Fruit fly (Drosophila melanogaster) whole organism, prepupa: Measurements from ENCODE around the gene CG2930.
A peak's percentile ranks its signal among the peaks of the same experiment; 100 is the strongest.

Source experiments
- CG10631 ChIP-seq: fragments of 200-800 bp; sonication (Bioruptor generic); optimal IDR thresholded peaks from 2 replicates; lab custom pipeline; 2016; ENCODE audit warnings: missing biosample characterization, missing genetic modification characterization
- CG10669 ChIP-seq: fragments of 200-800 bp; sonication (Bioruptor generic); optimal IDR thresholded peaks from 3 replicates; lab custom pipeline; 2018; ENCODE audit warnings: missing biosample characterization, mild to moderate bottlenecking, missing genetic modification characterization, moderate library complexity
- CG11902 ChIP-seq: fragments of 200-800 bp; sonication (Bioruptor generic); optimal IDR thresholded peaks from 3 replicates; lab custom pipeline; 2016; ENCODE audit warnings: missing biosample characterization, missing genetic modification characterization
- CG31627 ChIP-seq: fragments of 200-800 bp; sonication (Bioruptor generic); optimal IDR thresholded peaks from 3 replicates; lab custom pipeline; 2016; ENCODE audit warnings: missing biosample characterization, missing genetic modification characterization
- CG34406 ChIP-seq: fragments of 200-800 bp; sonication (Bioruptor generic); optimal IDR thresholded peaks from 3 replicates; lab custom pipeline; 2016; ENCODE audit warnings: missing biosample characterization, missing genetic modification characterization
- CG3919 ChIP-seq: fragments of 200-800 bp; sonication (Bioruptor generic); optimal IDR thresholded peaks from 3 replicates; lab custom pipeline; 2016; ENCODE audit warnings: missing biosample characterization, missing genetic modification characterization
- CG6792 ChIP-seq: fragments of 200-800 bp; sonication (Bioruptor generic); optimal IDR thresholded peaks from 3 replicates; lab custom pipeline; 2016; ENCODE audit warnings: missing biosample characterization, missing genetic modification characterization
- CG6808 ChIP-seq: fragments of 200-800 bp; sonication (Bioruptor generic); optimal IDR thresholded peaks from 3 replicates; lab custom pipeline; 2017; ENCODE audit warnings: missing biosample characterization, missing genetic modification characterization, mild to moderate bottlenecking, moderate library complexity, missing genetic modification reagents
- CG6854 ChIP-seq: fragments of 200-800 bp; sonication (Bioruptor generic); optimal IDR thresholded peaks from 2 replicates; lab custom pipeline; 2017; ENCODE audit warnings: missing biosample characterization, mild to moderate bottlenecking, missing genetic modification characterization
- CG8632 ChIP-seq: fragments of 200-800 bp; sonication (Bioruptor generic); optimal IDR thresholded peaks from 3 replicates; lab custom pipeline; 2016; ENCODE audit warnings: missing biosample characterization, missing genetic modification characterization
- CG9139 ChIP-seq: fragments of 200-800 bp; sonication (Bioruptor generic); optimal IDR thresholded peaks from 3 replicates; lab custom pipeline; 2017; ENCODE audit warnings: missing biosample characterization, mild to moderate bottlenecking, missing genetic modification characterization
- Eip78C ChIP-seq: fragments of 200-800 bp; sonication (Bioruptor generic); peaks from one replicate; lab custom pipeline; 2016; ENCODE audit warnings: missing biosample characterization, missing genetic modification characterization
- Ets21C ChIP-seq: fragments of 200-800 bp; sonication (Bioruptor generic); optimal IDR thresholded peaks from 3 replicates; lab custom pipeline; 2016; ENCODE audit warnings: missing biosample characterization, missing genetic modification characterization
- Gug ChIP-seq: fragments of 200-800 bp; sonication (Bioruptor generic); IDR thresholded peaks from 2 replicates; pipeline ENCODE4 v1.3.6; 2022; ENCODE audit warnings: missing biosample characterization, missing genetic modification characterization
- Hr39 ChIP-seq: fragments of 200-800 bp; sonication (Bioruptor generic); optimal IDR thresholded peaks from 2 replicates; lab custom pipeline; 2016; ENCODE audit warnings: missing biosample characterization, missing genetic modification characterization
- Hr4 ChIP-seq: fragments of 200-800 bp; sonication (Bioruptor generic); optimal IDR thresholded peaks from 3 replicates; lab custom pipeline; 2016; ENCODE audit warnings: missing biosample characterization, missing genetic modification characterization
- Lpt ChIP-seq: fragments of 200-800 bp; sonication (Bioruptor generic); optimal IDR thresholded peaks from 3 replicates; lab custom pipeline; 2016; ENCODE audit warnings: missing biosample characterization, missing genetic modification characterization
- OdsH ChIP-seq: fragments of 200-800 bp; sonication (Bioruptor generic); optimal IDR thresholded peaks from 3 replicates; lab custom pipeline; 2016; ENCODE audit warnings: missing biosample characterization, missing genetic modification characterization
- Smox ChIP-seq: fragments of 200-800 bp; sonication (Bioruptor generic); optimal IDR thresholded peaks from 3 replicates; lab custom pipeline; 2016; ENCODE audit warnings: missing biosample characterization, missing genetic modification characterization
- Sox102F ChIP-seq: fragments of 200-800 bp; sonication (Bioruptor generic); optimal IDR thresholded peaks from 2 replicates; lab custom pipeline; 2016; ENCODE audit warnings: missing biosample characterization, mild to moderate bottlenecking, missing genetic modification characterization
- Sox14 ChIP-seq: fragments of 200-800 bp; sonication (Bioruptor generic); optimal IDR thresholded peaks from 3 replicates; lab custom pipeline; 2016; ENCODE audit warnings: missing biosample characterization, missing genetic modification characterization
- dsx ChIP-seq: fragments of 200-800 bp; optimal IDR thresholded peaks from 3 replicates; lab custom pipeline; 2019; ENCODE audit warnings: missing biosample characterization, mild to moderate bottlenecking, missing genetic modification characterization, moderate library complexity; ENCODE audit not compliant: poor library complexity, severe bottlenecking
- eg ChIP-seq: fragments of 200-800 bp; sonication (Bioruptor generic); IDR thresholded peaks from 3 replicates; pipeline ENCODE4 v1.3.6; 2022; ENCODE audit warnings: missing biosample characterization, missing genetic modification characterization
- fd59A ChIP-seq: fragments of 200-800 bp; sonication (Bioruptor generic); optimal IDR thresholded peaks from 2 replicates; lab custom pipeline; 2017; ENCODE audit warnings: missing biosample characterization, mild to moderate bottlenecking, missing genetic modification characterization, missing genetic modification reagents
- fd85E ChIP-seq: fragments of 200-800 bp; sonication (Bioruptor generic); optimal IDR thresholded peaks from 3 replicates; lab custom pipeline; 2016; ENCODE audit warnings: missing biosample characterization, missing genetic modification characterization
- fkh ChIP-seq: fragments of 200-800 bp; sonication (Bioruptor generic); optimal IDR thresholded peaks from 3 replicates; lab custom pipeline; 2017; ENCODE audit warnings: missing biosample characterization, mild to moderate bottlenecking, missing genetic modification characterization, moderate library complexity
- lz ChIP-seq: fragments of 200-800 bp; sonication (Bioruptor generic); optimal IDR thresholded peaks from 3 replicates; lab custom pipeline; 2016; ENCODE audit warnings: missing biosample characterization, missing genetic modification characterization
- pdm3 ChIP-seq: fragments of 200-800 bp; sonication (Bioruptor generic); optimal IDR thresholded peaks from 3 replicates; lab custom pipeline; 2016; ENCODE audit warnings: missing biosample characterization, missing genetic modification characterization
- salr ChIP-seq, 2 experiments: fragments of 200-800 bp; sonication (Bioruptor generic); optimal IDR thresholded peaks; 3 replicates each; lab custom pipeline; 2016 to 2018; ENCODE audit warnings: missing biosample characterization in 2 of 2, missing genetic modification characterization in 2 of 2, mild to moderate bottlenecking in 1 of 2
- spab ChIP-seq: fragments of 200-800 bp; sonication (Bioruptor generic); optimal IDR thresholded peaks from 2 replicates; lab custom pipeline; 2017; ENCODE audit warnings: missing biosample characterization, mild to moderate bottlenecking, missing genetic modification characterization, missing genetic modification reagents
- ss ChIP-seq, 2 experiments: fragments of 200-800 bp; sonication (Bioruptor generic); optimal IDR thresholded peaks; 2 replicates in 1 of 2; 3 replicates in 1 of 2; lab custom pipeline; 2017 to 2018; ENCODE audit warnings: mild to moderate bottlenecking in 2 of 2, missing biosample characterization in 2 of 2, missing genetic modification characterization in 2 of 2, moderate library complexity in 1 of 2
- svp ChIP-seq: fragments of 200-800 bp; sonication (Bioruptor generic); peaks from one replicate; lab custom pipeline; 2016; ENCODE audit warnings: missing biosample characterization, missing genetic modification characterization
- vri ChIP-seq: fragments of 200-800 bp; sonication (Bioruptor generic); optimal IDR thresholded peaks from 3 replicates; lab custom pipeline; 2016; ENCODE audit warnings: missing biosample characterization, mild to moderate bottlenecking, missing genetic modification characterization

The CG2930 gene

dm6 chrX:3866844-3867457 is 1.8 kb upstream of the CG2930 start (continued):
- TF ChIP-seq dsx (GFP tag; lab: Kevin White, UChicago) (peak; percentile 35), CG34406 (GFP tag; lab: Kevin White, UChicago) (peak; percentile 59), CG9139 (no peak), CG6808 (GFP tag; lab: Kevin White, UChicago) (peak; percentile 54), fkh (GFP tag; lab: Kevin White, UChicago) (no peak), vri (GFP tag; lab: Kevin White, UChicago) (no peak), CG11902 (GFP tag; lab: Kevin White, UChicago) (peak; percentile 28), Hr4 (GFP tag; lab: Kevin White, UChicago) (peak; percentile 55), svp (GFP tag; lab: Kevin White, UChicago) (peak; percentile 90)

- TF ChIP-seq CG10631 (GFP tag; lab: Kevin White, UChicago) (no peak), dsx (GFP tag; lab: Kevin White, UChicago) (no peak), Lpt (GFP tag; lab: Kevin White, UChicago) (no peak), OdsH (no peak)
These were observed 991 bp upstream of the CG2930 start for dm6 chrX:3867782-3868181.

dm6 chrX:3869092-3869491 is 319 bp downstream of the CG2930 start:
- no peak for TF ChIP-seq CG3919
- TF ChIP-seq vri (GFP tag; lab: Kevin White, UChicago), result peak; percentile 16
- TF ChIP-seq fkh (GFP tag; lab: Kevin White, UChicago), result peak; percentile 36
- TF ChIP-seq, all 60 proteins: peak for 2

- TF ChIP-seq ss (GFP tag; optimal IDR thresholded peaks at IDR 0.05; lab: Kevin White, UChicago) (no peak), dsx (GFP tag; lab: Kevin White, UChicago) (no peak), CG8632 (GFP tag; lab: Kevin White, UChicago) (no peak)
These were observed 1.8 kb downstream of the CG2930 start for dm6 chrX:3870577-3870976.

dm6 chrX:3871889-3872409 is 3.2 kb downstream of the CG2930 start, which contains the start of gene yin:
yin (minus strand) TSS chrX:3871939.
- TF ChIP-seq lz (GFP tag; lab: Kevin White, UChicago), result no peak
- no peak for TF ChIP-seq fd85E (GFP tag; lab: Kevin White, UChicago)
- 0 out of 3 replicates have a peak, but pooled peaks have one; percentile 31 for TF ChIP-seq eg
- TF ChIP-seq vri (GFP tag; lab: Kevin White, UChicago), result no peak
- no peak for TF ChIP-seq fd59A
- no peak for TF ChIP-seq Gug (GFP tag; lab: Robert Waterston, UW)
- TF ChIP-seq svp (GFP tag; lab: Kevin White, UChicago), result peak; percentile 70

dm6 chrX:3874452-3874851 is 5.7 kb downstream of the CG2930 start:
- TF ChIP-seq ss (GFP tag; optimal IDR thresholded peaks at IDR 0.05; lab: Kevin White, UChicago) (no peak), pdm3 (GFP tag; lab: Kevin White, UChicago) (no peak), CG6792 (GFP tag; lab: Kevin White, UChicago) (no peak), Sox102F (no peak), CG31627 (GFP tag; lab: Kevin White, UChicago) (no peak), OdsH (no peak), CG11902 (GFP tag; lab: Kevin White, UChicago) (no peak), fd85E (GFP tag; lab: Kevin White, UChicago) (no peak), Sox14 (GFP tag; lab: Kevin White, UChicago) (no peak), Lpt (GFP tag; lab: Kevin White, UChicago) (no peak)

dm6 chrX:3874949-3875348 is 6.2 kb downstream of the CG2930 start:
- no peak for TF ChIP-seq Eip78C
- no peak for TF ChIP-seq Ets21C (GFP tag; lab: Kevin White, UChicago)
- no peak for TF ChIP-seq CG6854 (GFP tag; lab: Kevin White, UChicago)
- TF ChIP-seq Lpt (GFP tag; lab: Kevin White, UChicago), result no peak
- no peak for TF ChIP-seq fd59A
- no peak for TF ChIP-seq CG10669
- no peak for TF ChIP-seq CG6808 (GFP tag; lab: Kevin White, UChicago)
- no peak for TF ChIP-seq spab (GFP tag; lab: Kevin White, UChicago)
- TF ChIP-seq Hr39 (GFP tag; lab: Kevin White, UChicago), result no peak
- no peak for TF ChIP-seq salr (GFP tag; optimal IDR thresholded peaks at IDR 0.05; lab: Kevin White, UChicago)
- no peak for TF ChIP-seq Smox
- no peak for TF ChIP-seq OdsH
